Worm (Caenorhabditis elegans): Measurements from ENCODE around the gene F44E5.15.

DNA sequence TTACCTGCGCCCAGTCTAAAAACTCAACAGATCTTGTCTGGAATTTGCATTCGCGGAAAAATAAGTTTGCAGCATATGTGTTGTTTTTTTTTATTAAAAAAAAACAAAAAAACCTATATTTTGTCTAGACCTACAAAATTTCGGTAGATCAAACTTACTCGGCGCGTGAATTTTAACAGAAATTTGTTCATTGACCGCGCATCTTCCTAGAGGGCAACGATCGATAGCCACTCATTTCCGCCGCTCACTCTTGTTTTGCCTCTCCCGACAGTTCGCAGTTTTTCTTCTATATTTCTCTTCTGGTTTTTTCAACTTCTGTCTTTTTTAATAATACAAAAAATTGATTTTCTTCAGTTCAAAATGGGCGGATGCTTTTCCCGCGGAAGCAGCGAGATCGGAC is 38.0 kb downstream of the F44E5.15 start, which contains the start of gene F43G6.7:
- no peak for TF ChIP-seq him-1 (tag; optimal IDR thresholded peaks at IDR 0.05)
- TF ChIP-seq W03F9.2 (tag; optimal IDR thresholded peaks at IDR 0.05): no peak
